Worm (Caenorhabditis elegans) whole organism, young adult: ENCODE measurements around the gene wdr-83.

Source experiments
- Y53F4B.3 ChIP-seq: fragments of 200-800 bp; sonication (Bioruptor generic); IDR thresholded peaks from 2 replicates; pipeline ENCODE4 v1.3.6; 2022; ENCODE audit warnings: missing genetic modification reagents, missing genetic modification characterization, missing compliant biosample characterization
- attf-3 ChIP-seq: fragments of 200-800 bp; sonication (Bioruptor generic); conservative IDR thresholded peaks from 2 replicates; pipeline ENCODE4 v1.3.6; 2022; ENCODE audit warnings: missing genetic modification reagents, missing genetic modification characterization, missing compliant biosample characterization
- ceh-58 ChIP-seq: fragments of 200-800 bp; sonication (Bioruptor generic); IDR thresholded peaks from 2 replicates; pipeline ENCODE4 v1.3.6; 2022; ENCODE audit warnings: missing genetic modification characterization, missing compliant biosample characterization
- mcd-1 ChIP-seq: fragments of 200-800 bp; sonication (Bioruptor generic); IDR thresholded peaks from 2 replicates; pipeline ENCODE4 v1.3.6; 2022; ENCODE audit warnings: missing genetic modification reagents, missing genetic modification characterization, missing compliant biosample characterization
- nfya-1 ChIP-seq: sonication (generic microtip); optimal IDR thresholded peaks from 2 replicates; lab custom pipeline; 2017; ENCODE audit warnings: antibody characterized with exemption, missing compliant biosample characterization, missing genetic modification characterization, borderline replicate concordance; ENCODE audit not compliant: insufficient read depth
- xnd-1 ChIP-seq: sonication (generic microtip); optimal IDR thresholded peaks from 2 replicates; lab custom pipeline; 2016; ENCODE audit warnings: missing genotype, missing genetic modification reagents, missing genetic modification characterization, missing compliant biosample characterization
- ztf-3 ChIP-seq: fragments of 200-800 bp; sonication (Bioruptor generic); optimal IDR thresholded peaks from 2 replicates; lab custom pipeline; 2018; ENCODE audit warnings: mild to moderate bottlenecking, missing genetic modification characterization, missing compliant biosample characterization

DNA sequence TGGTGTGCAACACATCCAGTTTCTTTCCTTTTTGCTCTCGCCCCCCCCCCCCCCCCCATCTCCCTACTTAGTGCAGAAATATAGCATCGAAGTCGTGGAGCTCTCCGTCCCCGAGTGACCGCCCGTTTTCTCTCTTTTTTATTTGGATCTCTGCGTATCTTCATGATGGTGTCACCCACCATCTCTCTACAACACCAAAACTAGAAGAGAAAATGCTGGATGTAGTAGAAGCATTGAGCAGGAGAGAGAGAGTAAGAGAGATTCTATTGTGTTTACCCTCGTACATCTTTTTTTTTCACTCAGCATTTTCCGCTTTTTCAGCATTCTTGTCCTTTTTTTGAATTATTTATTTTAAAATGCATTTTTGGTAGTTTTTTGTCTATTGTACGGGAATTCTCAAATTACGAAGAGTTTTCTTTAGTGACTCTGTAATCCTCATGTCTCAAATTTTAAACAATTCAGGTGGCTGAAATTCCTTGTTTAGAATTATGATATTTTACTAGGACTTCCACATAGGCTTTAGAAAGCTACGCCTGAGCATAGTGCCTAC is 10.9 kb upstream of the wdr-83 start:
- TF ChIP-seq xnd-1 (tag; lab: Kevin White, UChicago) (no peak), Y53F4B.3 (no peak), attf-3 (no peak), ztf-3 (GFP tag; lab: Kevin White, UChicago) (no peak), ceh-58 (GFP tag; lab: Robert Waterston, UW) (no peak), mcd-1 (no peak), nfya-1 (tag; lab: Kevin White, UChicago) (no peak)
